Fruit fly (Drosophila melanogaster) whole organism, embryonic: ENCODE measurements around the gene CG43896.

Experiments
- Aef1 ChIP-seq: fragments of 200-800 bp; sonication (Bioruptor generic); IDR thresholded peaks from 3 replicates; pipeline ENCODE4 v1.3.6; 2022; ENCODE audit warnings: missing biosample characterization, missing genetic modification characterization
- CG10543 ChIP-seq: fragments of 200-800 bp; sonication (Bioruptor generic); optimal IDR thresholded peaks from 3 replicates; lab custom pipeline; 2017; ENCODE audit warnings: missing biosample characterization, mild to moderate bottlenecking, missing genetic modification characterization, moderate library complexity
- CG10959 ChIP-seq: fragments of 200-800 bp; sonication (Bioruptor generic); IDR thresholded peaks from 2 replicates; pipeline ENCODE4 v1.3.6; 2022; ENCODE audit warnings: missing biosample characterization, missing genetic modification characterization
- CG12744 ChIP-seq: fragments of 200-800 bp; sonication (Bioruptor generic); optimal IDR thresholded peaks from 2 replicates; lab custom pipeline; 2016; ENCODE audit warnings: missing biosample characterization, missing genetic modification characterization
- CG13424 ChIP-seq: fragments of 200-800 bp; sonication (Bioruptor generic); optimal IDR thresholded peaks from 2 replicates; lab custom pipeline; 2019; ENCODE audit warnings: missing biosample characterization, mild to moderate bottlenecking, missing genetic modification characterization, moderate library complexity
- CG15269 ChIP-seq: fragments of 200-800 bp; sonication (Bioruptor generic); optimal IDR thresholded peaks from 2 replicates; lab custom pipeline; 2018; ENCODE audit warnings: missing biosample characterization, mild to moderate bottlenecking, missing genetic modification characterization, moderate library complexity
- CG18764 ChIP-seq: fragments of 200-800 bp; sonication (Bioruptor generic); optimal IDR thresholded peaks from 3 replicates; lab custom pipeline; 2016; ENCODE audit warnings: missing biosample characterization, missing genetic modification characterization
- CG2199 ChIP-seq: fragments of 200-800 bp; sonication (Bioruptor generic); IDR thresholded peaks from 3 replicates; pipeline ENCODE4 v1.3.6; 2022; ENCODE audit warnings: missing biosample characterization, missing genetic modification characterization
- CG30431 ChIP-seq: fragments of 200-800 bp; sonication (Bioruptor generic); optimal IDR thresholded peaks from 2 replicates; lab custom pipeline; 2017; ENCODE audit warnings: missing biosample characterization, missing genetic modification characterization
- CG34376 ChIP-seq: fragments of 200-800 bp; sonication (Bioruptor generic); optimal IDR thresholded peaks from 2 replicates; lab custom pipeline; 2018; ENCODE audit warnings: missing biosample characterization, mild to moderate bottlenecking, missing genetic modification characterization
- CG4730 ChIP-seq: fragments of 200-800 bp; sonication (Bioruptor generic); IDR thresholded peaks from 2 replicates; pipeline ENCODE4 v1.3.6; 2022; ENCODE audit warnings: missing biosample characterization, missing genetic modification characterization
- Camta ChIP-seq: fragments of 200-800 bp; sonication (Bioruptor generic); optimal IDR thresholded peaks from 2 replicates; lab custom pipeline; 2016; ENCODE audit warnings: missing biosample characterization, missing genetic modification characterization
- CoRest ChIP-seq: fragments of 200-800 bp; sonication (Bioruptor generic); optimal IDR thresholded peaks from 3 replicates; lab custom pipeline; 2018; ENCODE audit warnings: missing biosample characterization, mild to moderate bottlenecking, missing genetic modification characterization, moderate library complexity
- Eip74EF ChIP-seq, 2 experiments: fragments of 200-800 bp in 1 of 2; fragments of >200 bp in 1 of 2; sonication (Bioruptor generic) in 1 of 2; optimal IDR thresholded peaks; 2 replicates each; lab custom pipeline; 2017 to 2019; ENCODE audit warnings: missing biosample characterization in 2 of 2, missing genetic modification characterization in 2 of 2, mild to moderate bottlenecking in 1 of 2, moderate library complexity in 1 of 2
- Fer2 ChIP-seq: fragments of 200-800 bp; sonication (Bioruptor generic); optimal IDR thresholded peaks from 2 replicates; lab custom pipeline; 2018; ENCODE audit warnings: missing biosample characterization, mild to moderate bottlenecking, missing genetic modification characterization, moderate library complexity
- HLH3B ChIP-seq: fragments of 200-800 bp; sonication (Bioruptor generic); IDR thresholded peaks from 2 replicates; pipeline ENCODE4 v1.3.6; 2022; ENCODE audit warnings: missing biosample characterization, missing genetic modification characterization
- Neu2 ChIP-seq: fragments of 200-800 bp; sonication (Bioruptor generic); optimal IDR thresholded peaks from 3 replicates; lab custom pipeline; 2016; ENCODE audit warnings: missing biosample characterization, missing genetic modification characterization, borderline replicate concordance
- Oli ChIP-seq: fragments of 200-800 bp; sonication (Bioruptor generic); optimal IDR thresholded peaks from 2 replicates; lab custom pipeline; 2018; ENCODE audit warnings: missing biosample characterization, mild to moderate bottlenecking, missing genetic modification characterization, moderate library complexity
- Pdp1 ChIP-seq, 2 experiments: fragments of 200-800 bp; sonication (Bioruptor generic); optimal IDR thresholded peaks; 3 replicates each; lab custom pipeline; 2016; ENCODE audit warnings: missing biosample characterization in 2 of 2, missing genetic modification characterization in 2 of 2, mild to moderate bottlenecking in 1 of 2, moderate library complexity in 1 of 2
- Poxn ChIP-seq: fragments of 200-800 bp; sonication (Bioruptor generic); IDR thresholded peaks from 2 replicates; pipeline ENCODE4 v1.3.6; 2022; ENCODE audit warnings: missing biosample characterization, missing genetic modification characterization
- Vsx1 ChIP-seq: fragments of 200-800 bp; sonication (Bioruptor generic); optimal IDR thresholded peaks from 2 replicates; lab custom pipeline; 2017; ENCODE audit warnings: missing biosample characterization, mild to moderate bottlenecking, missing genetic modification characterization, missing genetic modification reagents
- abd-A ChIP-seq: fragments of 200-800 bp; sonication (Bioruptor generic); optimal IDR thresholded peaks from 3 replicates; lab custom pipeline; 2019; ENCODE audit warnings: missing biosample characterization, mild to moderate bottlenecking, missing genetic modification characterization, moderate library complexity
- cas ChIP-seq: fragments of 200-800 bp; sonication (Bioruptor generic); IDR thresholded peaks from 2 replicates; pipeline ENCODE4 v1.3.6; 2022; ENCODE audit warnings: missing biosample characterization, missing genetic modification characterization
- croc ChIP-seq: fragments of 200-800 bp; sonication (Bioruptor generic); conservative IDR thresholded peaks from 3 replicates; pipeline ENCODE4 v1.3.6; 2022; ENCODE audit warnings: missing biosample characterization, missing genetic modification characterization
- dpn ChIP-seq, 2 experiments: fragments of 200-800 bp; sonication (Bioruptor generic); optimal IDR thresholded peaks; 3 replicates each; lab custom pipeline; 2016; ENCODE audit warnings: missing biosample characterization in 2 of 2, missing genetic modification characterization in 2 of 2
- dysf ChIP-seq: fragments of 200-800 bp; sonication (Bioruptor generic); IDR thresholded peaks from 3 replicates; pipeline ENCODE4 v1.3.6; 2022; ENCODE audit warnings: missing biosample characterization, missing genetic modification characterization
- exex ChIP-seq: fragments of 200-800 bp; sonication (Bioruptor generic); optimal IDR thresholded peaks from 4 replicates; lab custom pipeline; 2018; ENCODE audit warnings: missing biosample characterization, mild to moderate bottlenecking, missing genetic modification characterization, moderate library complexity
- eyg ChIP-seq: fragments of 200-800 bp; sonication (Bioruptor generic); optimal IDR thresholded peaks from 3 replicates; lab custom pipeline; 2016; ENCODE audit warnings: missing biosample characterization, missing genetic modification characterization
- mirr ChIP-seq: fragments of 200-800 bp; sonication (Bioruptor generic); optimal IDR thresholded peaks from 3 replicates; lab custom pipeline; 2018; ENCODE audit warnings: missing biosample characterization, mild to moderate bottlenecking, missing genetic modification characterization
- mld ChIP-seq: fragments of 200-800 bp; sonication (Bioruptor generic); IDR thresholded peaks from 3 replicates; pipeline ENCODE4 v1.3.6; 2022; ENCODE audit warnings: missing biosample characterization, missing genetic modification characterization; ENCODE audit not compliant: partially characterized antibody
- oc ChIP-seq: fragments of 200-800 bp; sonication (Bioruptor generic); optimal IDR thresholded peaks from 2 replicates; lab custom pipeline; 2018; ENCODE audit warnings: missing biosample characterization, mild to moderate bottlenecking, missing genetic modification characterization, moderate library complexity
- sens ChIP-seq: fragments of 200-800 bp; sonication (Bioruptor generic); peaks from one replicate; lab custom pipeline; 2016; ENCODE audit warnings: missing biosample characterization, missing genetic modification characterization
- shn ChIP-seq: fragments of 200-800 bp; sonication (Bioruptor generic); optimal IDR thresholded peaks from 3 replicates; lab custom pipeline; 2016; ENCODE audit warnings: missing biosample characterization, missing genetic modification characterization
- sima ChIP-seq: fragments of 200-800 bp; sonication (Bioruptor generic); optimal IDR thresholded peaks from 2 replicates; lab custom pipeline; 2016; ENCODE audit warnings: missing biosample characterization, missing genetic modification characterization
- sug ChIP-seq: fragments of 200-800 bp; optimal IDR thresholded peaks from 2 replicates; lab custom pipeline; 2019; ENCODE audit warnings: missing biosample characterization, mild to moderate bottlenecking, missing genetic modification characterization, moderate library complexity
- tna ChIP-seq: fragments of 200-800 bp; sonication (Bioruptor generic); IDR thresholded peaks from 2 replicates; pipeline ENCODE4 v1.3.6; 2022; ENCODE audit warnings: missing biosample characterization, missing genetic modification characterization; ENCODE audit not compliant: partially characterized antibody
- vnd ChIP-seq: fragments of 200-800 bp; sonication (Bioruptor generic); IDR thresholded peaks from 3 replicates; pipeline ENCODE4 v1.3.6; 2022; ENCODE audit warnings: missing biosample characterization, missing genetic modification characterization; ENCODE audit not compliant: partially characterized antibody
- wor ChIP-seq: fragments of 200-800 bp; sonication (Bioruptor generic); IDR thresholded peaks from 2 replicates; pipeline ENCODE4 v1.3.6; 2022; ENCODE audit warnings: missing biosample characterization, missing genetic modification characterization
- yki ChIP-seq: fragments of >200 bp; optimal IDR thresholded peaks from 3 replicates; lab custom pipeline; 2018

CG43896 gene

dm6 chr3L:11953217-11953616 lies 22.7 kb upstream of the CG43896 start, which contains the start of gene obst-G:
Gene obst-G, minus strand, starts transcription at chr3L:11953317.
- no peak for TF ChIP-seq sima
- TF ChIP-seq CG30431 (GFP tag; lab: Kevin White, UChicago) = no peak
- TF ChIP-seq yki (lab: Kevin White, UChicago) = no peak
- TF ChIP-seq Vsx1 (GFP tag; lab: Kevin White, UChicago) = no peak
- no peak for TF ChIP-seq CG2199 (GFP tag; lab: Robert Waterston, UW)
- no peak for TF ChIP-seq oc
- no peak for TF ChIP-seq Camta (GFP tag; lab: Kevin White, UChicago)
- TF ChIP-seq abd-A (tag; lab: Kevin White, UChicago) = no peak
- TF ChIP-seq HLH3B (GFP tag; lab: Robert Waterston, UW) = no peak
- TF ChIP-seq shn = no peak
- no peak for TF ChIP-seq Neu2 (GFP tag; lab: Kevin White, UChicago)
- TF ChIP-seq CG12744 (GFP tag; lab: Kevin White, UChicago) = no peak
- no peak for TF ChIP-seq croc
- TF ChIP-seq vnd = no peak
- TF ChIP-seq wor (GFP tag; lab: Robert Waterston, UW) = no peak
- no peak for TF ChIP-seq CG13424 (tag; lab: Kevin White, UChicago)
- TF ChIP-seq mld (GFP tag; lab: Robert Waterston, UW) = no peak
- no peak for TF ChIP-seq CG4730 (GFP tag; lab: Robert Waterston, UW)

- TF ChIP-seq CoRest (tag; lab: Kevin White, UChicago) (no peak), exex (peak; percentile 70), Poxn (GFP tag; lab: Robert Waterston, UW) (no peak)
These were observed 22.1 kb upstream of the CG43896 start, which contains the start of gene CG7248 for dm6 chr3L:11953783-11954182. Gene CG7248, plus strand, starts transcription at chr3L:11954083.

dm6 chr3L:11957669-11958333 lies 18.1 kb upstream of the CG43896 start, which contains the start of the genes CG11570 and CG43294:
Gene CG11570, minus strand, starts transcription at chr3L:11957769.
Gene CG43294, plus strand, starts transcription at chr3L:11958283.
- TF ChIP-seq CG18764 (GFP tag; lab: Kevin White, UChicago) (no peak), dpn (GFP tag; optimal IDR thresholded peaks at IDR 0.05; lab: Kevin White, UChicago) (no peak), CG15269 (no peak), Aef1 (GFP tag; lab: Robert Waterston, UW) (no peak), eyg (no peak), cas (no peak), mirr (GFP tag; lab: Kevin White, UChicago) (no peak), CG10959 (GFP tag; lab: Robert Waterston, UW) (no peak)

dm6 chr3L:11966104-11966503 lies 9.8 kb upstream of the CG43896 start, which contains the start of gene prc:
Gene prc, minus strand, starts transcription at chr3L:11966131.
- no peak for TF ChIP-seq Eip74EF (GFP tag; optimal IDR thresholded peaks at IDR 0.05; lab: Kevin White, UChicago)
- TF ChIP-seq CG34376 = peak; percentile 62
- 0 out of 3 replicates have a peak, but pooled peaks have one; percentile 25 for TF ChIP-seq dysf (GFP tag; lab: Robert Waterston, UW)
- TF ChIP-seq CG10543 (GFP tag; lab: Kevin White, UChicago) = peak; percentile 53
- no peak for TF ChIP-seq yki (lab: Kevin White, UChicago)
- TF ChIP-seq Fer2 = no peak
- TF ChIP-seq Oli (tag; lab: Kevin White, UChicago) = no peak
- no peak for TF ChIP-seq tna
- TF ChIP-seq sug = peak; percentile 22
- TF ChIP-seq Pdp1 (GFP tag; optimal IDR thresholded peaks at IDR 0.05; lab: Kevin White, UChicago) = peak in 1 of 2 experiments; percentile 49
- peak; percentile 21 for TF ChIP-seq sens (GFP tag; lab: Kevin White, UChicago)
